Worm (Caenorhabditis elegans) whole organism, L3 larva: ENCODE measurements around the gene B0310.2.

Experiments used
- ZK546.5 ChIP-seq: sonication (generic microtip); optimal IDR thresholded peaks from 2 replicates; lab custom pipeline; 2017; ENCODE audit warnings: missing biosample characterization, missing genetic modification characterization
- ama-1 ChIP-seq: fragments of 150-350 bp; optimal IDR thresholded peaks from 2 replicates; lab custom pipeline; 2018
- ceh-28 ChIP-seq: fragments of 150-350 bp; optimal IDR thresholded peaks from 2 replicates; lab custom pipeline; 2014; ENCODE audit warnings: missing biosample characterization, missing genetic modification reagents, missing genetic modification characterization
- daf-12 ChIP-seq: fragments of 150-350 bp; optimal IDR thresholded peaks from 2 replicates; lab custom pipeline; 2014; ENCODE audit warnings: missing biosample characterization, missing genetic modification reagents, missing genetic modification characterization
- egl-27 ChIP-seq: sonication (generic microtip); optimal IDR thresholded peaks from 4 replicates; lab custom pipeline; 2017; ENCODE audit warnings: missing biosample characterization, missing genetic modification reagents, missing genetic modification characterization
- egl-5 ChIP-seq: fragments of 150-350 bp; optimal IDR thresholded peaks from 2 replicates; lab custom pipeline; 2017; ENCODE audit warnings: missing biosample characterization, missing genetic modification reagents, missing genetic modification characterization, inconsistent platforms
- elt-1 ChIP-seq: fragments of 150-350 bp; optimal IDR thresholded peaks from 2 replicates; lab custom pipeline; 2014; ENCODE audit warnings: missing biosample characterization, missing genetic modification characterization
- elt-2 ChIP-seq: sonication (generic microtip); optimal IDR thresholded peaks from 2 replicates; lab custom pipeline; 2016; ENCODE audit warnings: missing genetic modification reagents, mild to moderate bottlenecking, missing genetic modification characterization, missing compliant biosample characterization
- fkh-10 ChIP-seq: sonication (generic microtip); optimal IDR thresholded peaks from 2 replicates; lab custom pipeline; 2017; ENCODE audit warnings: missing biosample characterization, missing genetic modification reagents, missing genetic modification characterization
- fos-1 ChIP-seq: fragments of 150-350 bp; optimal IDR thresholded peaks from 2 replicates; lab custom pipeline; 2014; ENCODE audit warnings: missing biosample characterization, missing genetic modification characterization
- hmg-11 ChIP-seq: sonication (generic microtip); optimal IDR thresholded peaks from 2 replicates; lab custom pipeline; 2016; ENCODE audit warnings: missing genetic modification characterization, missing compliant biosample characterization
- jun-1 ChIP-seq: fragments of 150-350 bp; optimal IDR thresholded peaks from 2 replicates; lab custom pipeline; 2014; ENCODE audit warnings: missing biosample characterization, missing genetic modification reagents, missing genetic modification characterization
- lin-15B ChIP-seq: fragments of 150-350 bp; optimal IDR thresholded peaks from 2 replicates; lab custom pipeline; 2014; ENCODE audit warnings: missing biosample characterization, missing genetic modification characterization
- lsy-12 ChIP-seq: sonication (generic microtip); optimal IDR thresholded peaks from 2 replicates; lab custom pipeline; 2016; ENCODE audit warnings: mild to moderate bottlenecking, missing genetic modification characterization, missing compliant biosample characterization
- mdl-1 ChIP-seq: fragments of 150-350 bp; optimal IDR thresholded peaks from 2 replicates; lab custom pipeline; 2014; ENCODE audit warnings: missing biosample characterization, missing genetic modification characterization
- mml-1 ChIP-seq: fragments of 150-350 bp; sonication (generic microtip); optimal IDR thresholded peaks from 3 replicates; lab custom pipeline; 2014; ENCODE audit warnings: missing biosample characterization, missing genetic modification characterization
- nhr-11 ChIP-seq: fragments of 150-350 bp; optimal IDR thresholded peaks from 2 replicates; lab custom pipeline; 2014; ENCODE audit warnings: missing biosample characterization, missing genetic modification characterization
- nhr-12 ChIP-seq: fragments of 150-350 bp; optimal IDR thresholded peaks from 2 replicates; lab custom pipeline; 2014; ENCODE audit warnings: missing biosample characterization, missing genetic modification characterization
- nhr-237 ChIP-seq: fragments of 150-350 bp; optimal IDR thresholded peaks from 2 replicates; lab custom pipeline; 2014; ENCODE audit warnings: missing biosample characterization, missing genetic modification characterization
- nhr-28 ChIP-seq: fragments of 150-350 bp; optimal IDR thresholded peaks from 2 replicates; lab custom pipeline; 2014; ENCODE audit warnings: missing biosample characterization, missing genetic modification characterization
- nhr-67 ChIP-seq: fragments of 150-350 bp; optimal IDR thresholded peaks from 2 replicates; lab custom pipeline; 2014; ENCODE audit warnings: missing biosample characterization, missing genetic modification characterization
- nhr-77 ChIP-seq: fragments of 150-350 bp; optimal IDR thresholded peaks from 2 replicates; lab custom pipeline; 2014; ENCODE audit warnings: missing biosample characterization, missing genetic modification characterization
- pha-4 ChIP-seq: fragments of 150-350 bp; optimal IDR thresholded peaks from 2 replicates; lab custom pipeline; 2014; ENCODE audit warnings: missing biosample characterization, missing genetic modification reagents, missing genetic modification characterization
- pqm-1 ChIP-seq: fragments of 150-350 bp; optimal IDR thresholded peaks from 2 replicates; lab custom pipeline; 2017; ENCODE audit warnings: missing biosample characterization, missing genetic modification characterization, inconsistent platforms
- sea-2 ChIP-seq: fragments of 150-350 bp; sonication (generic microtip); optimal IDR thresholded peaks from 4 replicates; lab custom pipeline; 2014; ENCODE audit warnings: missing biosample characterization, missing genetic modification reagents, missing genetic modification characterization
- skn-1 ChIP-seq: fragments of 150-350 bp; optimal IDR thresholded peaks from 2 replicates; lab custom pipeline; 2014; ENCODE audit warnings: missing biosample characterization, missing genetic modification characterization
- snpc-4 ChIP-seq: fragments of 150-350 bp; optimal IDR thresholded peaks from 2 replicates; lab custom pipeline; 2014; ENCODE audit warnings: missing biosample characterization, missing genetic modification characterization
- tbx-2 ChIP-seq: sonication (generic microtip); optimal IDR thresholded peaks from 2 replicates; lab custom pipeline; 2016; ENCODE audit warnings: mild to moderate bottlenecking, missing genetic modification characterization, missing compliant biosample characterization
- unc-62 ChIP-seq: fragments of 150-350 bp; sonication (generic microtip); optimal IDR thresholded peaks from 4 replicates; lab custom pipeline; 2014; ENCODE audit warnings: missing biosample characterization, missing genetic modification reagents, missing genetic modification characterization
- zag-1 ChIP-seq: fragments of 150-350 bp; optimal IDR thresholded peaks from 2 replicates; lab custom pipeline; 2014; ENCODE audit warnings: missing biosample characterization, missing genetic modification characterization
- ztf-11 ChIP-seq: fragments of 150-350 bp; optimal IDR thresholded peaks from 2 replicates; lab custom pipeline; 2014; ENCODE audit warnings: missing biosample characterization, missing genetic modification characterization

The B0310.2 gene

ce11 chrX:489635-490105 lies 17.1 kb downstream of the B0310.2 start, which contains the start of gene egl-17 (continued):
- peak; percentile 57 for TF ChIP-seq nhr-77
- peak; percentile 3 for TF ChIP-seq nhr-11 (tag; lab: Kevin White, UChicago)

ce11 chrX:487669-488068 lies 19.1 kb downstream of the B0310.2 start:
- TF ChIP-seq snpc-4 (tag; lab: Kevin White, UChicago) (no peak), elt-2 (tag; lab: Kevin White, UChicago) (no peak), nhr-28 (tag; lab: Kevin White, UChicago) (no peak), nhr-237 (tag; lab: Kevin White, UChicago) (no peak), elt-1 (no peak), tbx-2 (no peak), ama-1 (lab: Kevin White, UChicago) (no peak), nhr-12 (tag; lab: Kevin White, UChicago) (no peak), daf-12 (tag; lab: Kevin White, UChicago) (no peak), mml-1 (tag; lab: Kevin White, UChicago) (no peak), pha-4 (no peak), ceh-28 (tag; lab: Kevin White, UChicago) (no peak)

ce11 chrX:481150-481549 lies 25.6 kb downstream of the B0310.2 start, which contains the start of gene che-2:
Gene che-2, plus strand, starts transcription at chrX:481450.
- TF ChIP-seq mdl-1, result no peak
- no peak for TF ChIP-seq nhr-28 (tag; lab: Kevin White, UChicago)
- TF ChIP-seq fos-1, result no peak
- TF ChIP-seq ztf-11, result no peak
- no peak for TF ChIP-seq fkh-10 (GFP tag; lab: Kevin White, UChicago)
- no peak for TF ChIP-seq jun-1 (tag; lab: Kevin White, UChicago)
- no peak for TF ChIP-seq skn-1 (tag; lab: Kevin White, UChicago)
- no peak for TF ChIP-seq ZK546.5 (tag; lab: Kevin White, UChicago)

ce11 chrX:476261-476660 lies 30.5 kb downstream of the B0310.2 start, which contains the start of gene F38G1.3:
Gene F38G1.3, plus strand, starts transcription at chrX:476561.
- TF ChIP-seq hmg-11 (tag; lab: Kevin White, UChicago), result no peak
- no peak for TF ChIP-seq lin-15B (tag; lab: Kevin White, UChicago)
- no peak for TF ChIP-seq nhr-11 (tag; lab: Kevin White, UChicago)
- no peak for TF ChIP-seq ZK546.5 (tag; lab: Kevin White, UChicago)
- no peak for TF ChIP-seq mdl-1
- no peak for TF ChIP-seq egl-27 (tag; lab: Kevin White, UChicago)
- TF ChIP-seq pqm-1 (tag; lab: Kevin White, UChicago), result no peak
- TF ChIP-seq elt-2 (tag; lab: Kevin White, UChicago), result no peak
- TF ChIP-seq nhr-77, result no peak
- TF ChIP-seq sea-2 (GFP tag; lab: Kevin White, UChicago), result no peak

- TF ChIP-seq daf-12 (tag; lab: Kevin White, UChicago), result no peak
- TF ChIP-seq egl-5 (tag; lab: Kevin White, UChicago), result no peak
- TF ChIP-seq elt-1, result no peak
- no peak for TF ChIP-seq fkh-10 (GFP tag; lab: Kevin White, UChicago)
Observed at ce11 chrX:467338-467823, 39.4 kb downstream of the B0310.2 start.

ce11 chrX:461623-462022 lies 45.1 kb downstream of the B0310.2 start:
- TF ChIP-seq egl-27 (tag; lab: Kevin White, UChicago) (no peak), ceh-28 (tag; lab: Kevin White, UChicago) (no peak), lsy-12 (tag; lab: Kevin White, UChicago) (no peak), mdl-1 (no peak), fos-1 (no peak), zag-1 (tag; lab: Kevin White, UChicago) (no peak), lin-15B (tag; lab: Kevin White, UChicago) (no peak), ama-1 (lab: Kevin White, UChicago) (no peak), skn-1 (tag; lab: Kevin White, UChicago) (no peak), snpc-4 (tag; lab: Kevin White, UChicago) (no peak), unc-62 (no peak), nhr-67 (tag; lab: Kevin White, UChicago) (no peak), sea-2 (GFP tag; lab: Kevin White, UChicago) (no peak), ztf-11 (no peak)
- TF ChIP-seq, all 47 proteins: peak for 0
